Fruit fly (Drosophila melanogaster) whole organism, pupa: ENCODE results near the gene CG14298.

Experiments
- CG10348 ChIP-seq: fragments of 200-800 bp; sonication (Bioruptor generic); IDR thresholded peaks from 2 replicates; pipeline ENCODE4 v1.3.6; 2022; ENCODE audit warnings: missing biosample characterization, missing genetic modification characterization
- CG13204 ChIP-seq: fragments of 200-800 bp; sonication (Bioruptor generic); optimal IDR thresholded peaks from 2 replicates; lab custom pipeline; 2018; ENCODE audit warnings: missing biosample characterization, mild to moderate bottlenecking, missing genetic modification characterization, moderate library complexity
- CG14655 ChIP-seq: fragments of 200-800 bp; sonication (Bioruptor generic); optimal IDR thresholded peaks from 3 replicates; lab custom pipeline; 2017; ENCODE audit warnings: mild to moderate bottlenecking, missing biosample characterization, missing genetic modification reagents, missing genetic modification characterization
- CG17806 ChIP-seq: fragments of 200-800 bp; sonication (Bioruptor generic); optimal IDR thresholded peaks from 2 replicates; lab custom pipeline; 2018; ENCODE audit warnings: missing biosample characterization, mild to moderate bottlenecking, missing genetic modification characterization, moderate library complexity
- CG4496 ChIP-seq: fragments of 200-800 bp; sonication (Bioruptor generic); IDR thresholded peaks from 3 replicates; pipeline ENCODE4 v1.3.6; 2022; ENCODE audit warnings: missing biosample characterization, missing genetic modification characterization
- CG9948 ChIP-seq: fragments of 200-800 bp; sonication (Bioruptor generic); optimal IDR thresholded peaks from 2 replicates; lab custom pipeline; 2018; ENCODE audit warnings: missing biosample characterization, mild to moderate bottlenecking, missing genetic modification characterization, moderate library complexity
- EcR ChIP-seq: fragments of 200-800 bp; sonication (Bioruptor generic); optimal IDR thresholded peaks from 3 replicates; lab custom pipeline; 2019; ENCODE audit warnings: missing biosample characterization, missing genetic modification characterization, mild to moderate bottlenecking, moderate library complexity, missing genetic modification reagents
- Ets98B ChIP-seq: fragments of 200-800 bp; sonication (Bioruptor generic); IDR thresholded peaks from 2 replicates; pipeline ENCODE4 v1.3.6; 2022; ENCODE audit warnings: missing biosample characterization, missing genetic modification characterization
- Pif1A ChIP-seq: fragments of 200-800 bp; sonication (Bioruptor generic); optimal IDR thresholded peaks from 3 replicates; lab custom pipeline; 2016; ENCODE audit warnings: missing biosample characterization, missing genetic modification characterization
- Pif1B ChIP-seq: fragments of 200-800 bp; sonication (Bioruptor generic); optimal IDR thresholded peaks from 3 replicates; lab custom pipeline; 2016; ENCODE audit warnings: missing biosample characterization, missing genetic modification characterization
- fd96Ca ChIP-seq: fragments of 200-800 bp; sonication (Bioruptor generic); IDR thresholded peaks from 3 replicates; pipeline ENCODE4 v1.3.6; 2022; ENCODE audit warnings: missing biosample characterization, missing genetic modification characterization
- gl ChIP-seq: fragments of 200-800 bp; sonication (Bioruptor generic); optimal IDR thresholded peaks from 2 replicates; lab custom pipeline; 2018; ENCODE audit warnings: missing biosample characterization, mild to moderate bottlenecking, missing genetic modification characterization

DNA sequence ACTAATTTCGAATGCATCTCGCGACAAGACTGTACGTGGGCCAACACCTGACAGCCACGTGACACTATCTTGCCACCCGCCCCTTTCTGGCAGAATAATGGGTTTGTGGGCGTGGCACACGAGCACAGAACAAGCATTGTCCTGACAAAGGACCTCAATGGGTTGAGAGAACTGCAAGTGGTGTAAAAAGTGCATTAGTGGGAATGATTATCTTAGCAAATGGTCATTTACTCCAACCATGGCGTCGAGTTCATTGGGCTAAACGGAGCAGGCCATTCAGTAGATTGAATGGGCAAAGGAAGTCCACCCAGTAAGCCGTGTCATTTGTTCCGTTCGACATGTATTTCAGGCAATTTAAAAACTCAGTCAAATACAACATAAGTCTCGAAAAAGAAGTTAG lies 22.5 kb downstream of the CG14298 start, which contains the start of gene CG14297:
- no peak for TF ChIP-seq gl
- no peak for TF ChIP-seq fd96Ca
- TF ChIP-seq Ets98B (GFP tag; lab: Robert Waterston, UW) = no peak
- TF ChIP-seq CG14655 (GFP tag; lab: Kevin White, UChicago) = no peak
- no peak for TF ChIP-seq Pif1B (GFP tag; lab: Kevin White, UChicago)
- no peak for TF ChIP-seq CG9948 (tag; lab: Kevin White, UChicago)
- TF ChIP-seq Pif1A (GFP tag; lab: Kevin White, UChicago) = no peak
- no peak for TF ChIP-seq CG10348 (GFP tag; lab: Robert Waterston, UW)
- TF ChIP-seq CG4496 = no peak
- no peak for TF ChIP-seq EcR
- no peak for TF ChIP-seq CG13204 (GFP tag; lab: Kevin White, UChicago)
- no peak for TF ChIP-seq CG17806 (tag; lab: Kevin White, UChicago)
